Worm (Caenorhabditis elegans): ENCODE measurements around the gene tag-89.
"Not testable (repeated sequence)": the region's sequence is repeated elsewhere in the genome, so short reads cannot be mapped to it uniquely, and the experiment has no call there.

The tag-89 gene

ce11 chrIV:11416724-11417123 lies 22.4 kb downstream of the tag-89 start, which contains the start of gene F22B3.5:
F22B3.5 (minus strand) TSS chrIV:11416824.
- not testable (repeated sequence) for TF ChIP-seq egl-5, jun-1, fos-1 (tag; optimal IDR thresholded peaks at IDR 0.05)

ce11 chrIV:11421696-11422095 lies 27.4 kb downstream of the tag-89 start, which contains the start of gene F22B3.7:
F22B3.7 (minus strand) TSS chrIV:11421796.
- no peak for TF ChIP-seq tbx-2 (tag; optimal IDR thresholded peaks at IDR 0.05)
- TF ChIP-seq ceh-9 (tag; optimal IDR thresholded peaks at IDR 0.05), result no peak
- no peak for TF ChIP-seq zag-1 (tag; optimal IDR thresholded peaks at IDR 0.05)
- TF ChIP-seq ztf-4 (tag; optimal IDR thresholded peaks at IDR 0.05), result no peak
- no peak for TF ChIP-seq nfya-1 (tag; optimal IDR thresholded peaks at IDR 0.05; ENCODE audit: insufficient read depth)
- TF ChIP-seq mml-1 (tag; optimal IDR thresholded peaks at IDR 0.05), result no peak
- TF ChIP-seq nhr-43 (tag; optimal IDR thresholded peaks at IDR 0.05; ENCODE audit: poor library complexity, severe bottlenecking), result no peak
- TF ChIP-seq fkh-10 (GFP tag; optimal IDR thresholded peaks at IDR 0.05), result no peak
- TF ChIP-seq nhr-11 (tag; optimal IDR thresholded peaks at IDR 0.05), result no peak
- TF ChIP-seq nhr-76 (tag; optimal IDR thresholded peaks at IDR 0.05), result no peak
- no peak for TF ChIP-seq eor-1 (tag; optimal IDR thresholded peaks at IDR 0.05)
- TF ChIP-seq nhr-77 (tag; optimal IDR thresholded peaks at IDR 0.05), result no peak
- TF ChIP-seq daf-12 (tag; optimal IDR thresholded peaks at IDR 0.05), result no peak
- no peak for TF ChIP-seq skn-1 (tag; optimal IDR thresholded peaks at IDR 0.05)

- TF ChIP-seq ceh-82 (tag; optimal IDR thresholded peaks at IDR 0.05), result no peak
- no peak for TF ChIP-seq lsy-12 (tag; optimal IDR thresholded peaks at IDR 0.05)
- no peak for TF ChIP-seq R02D3.7 (tag; optimal IDR thresholded peaks at IDR 0.05)
- no peak for TF ChIP-seq pqm-1 (tag; optimal IDR thresholded peaks at IDR 0.05)
Measured at ce11 chrIV:11424830-11425229, 30.5 kb downstream of the tag-89 start, which contains the start of gene F22B3.8. F22B3.8 (minus strand) TSS chrIV:11424930.

ce11 chrIV:11425442-11425841 lies 31.1 kb downstream of the tag-89 start, which contains the start of gene kin-4:
kin-4 (plus strand) TSS chrIV:11425742.
- TF ChIP-seq nhr-76 (tag; optimal IDR thresholded peaks at IDR 0.05) (no peak), ceh-16 (tag; optimal IDR thresholded peaks at IDR 0.05) (no peak)

ce11 chrIV:11431448-11431847 lies 37.1 kb downstream of the tag-89 start:
- TF ChIP-seq nhr-77 (tag; optimal IDR thresholded peaks at IDR 0.05), result no peak
- no peak for TF ChIP-seq hmg-11 (tag; optimal IDR thresholded peaks at IDR 0.05)
- TF ChIP-seq elt-3 (tag; optimal IDR thresholded peaks at IDR 0.05), result no peak
- no peak for TF ChIP-seq ceh-9 (tag; optimal IDR thresholded peaks at IDR 0.05)
- no peak for TF ChIP-seq lsy-12 (tag; optimal IDR thresholded peaks at IDR 0.05)
- no peak for TF ChIP-seq egl-27 (tag; optimal IDR thresholded peaks at IDR 0.05)
- no peak for TF ChIP-seq lin-39 (tag; optimal IDR thresholded peaks at IDR 0.05)
- TF ChIP-seq egl-5 (tag; optimal IDR thresholded peaks at IDR 0.05), result no peak
- TF ChIP-seq pha-4 (tag; optimal IDR thresholded peaks at IDR 0.05), result no peak
- no peak for TF ChIP-seq ztf-4 (tag; optimal IDR thresholded peaks at IDR 0.05)
- TF ChIP-seq nhr-11 (tag; optimal IDR thresholded peaks at IDR 0.05), result no peak
- no peak for TF ChIP-seq pqm-1 (tag; optimal IDR thresholded peaks at IDR 0.05)
- no peak for TF ChIP-seq zag-1 (tag; optimal IDR thresholded peaks at IDR 0.05)
- TF ChIP-seq fkh-10 (GFP tag; optimal IDR thresholded peaks at IDR 0.05), result no peak
- TF ChIP-seq ceh-82 (tag; optimal IDR thresholded peaks at IDR 0.05), result no peak
- TF ChIP-seq nhr-23 (tag; optimal IDR thresholded peaks at IDR 0.05), result no peak
- TF ChIP-seq tbx-2 (tag; optimal IDR thresholded peaks at IDR 0.05), result no peak
- no peak for TF ChIP-seq nhr-237 (tag; optimal IDR thresholded peaks at IDR 0.05)
- no peak for TF ChIP-seq unc-39 (tag; optimal IDR thresholded peaks at IDR 0.05)
- TF ChIP-seq ama-1 (optimal IDR thresholded peaks at IDR 0.05), result no peak

- TF ChIP-seq nhr-77 (tag; optimal IDR thresholded peaks at IDR 0.05), result no peak
- peak; percentile 47 for TF ChIP-seq R02D3.7 (tag; optimal IDR thresholded peaks at IDR 0.05)
- peak; percentile 76 for TF ChIP-seq hmg-11 (tag; optimal IDR thresholded peaks at IDR 0.05)
- no peak for TF ChIP-seq unc-39 (tag; optimal IDR thresholded peaks at IDR 0.05)
- no peak for TF ChIP-seq ceh-9 (tag; optimal IDR thresholded peaks at IDR 0.05)
- TF ChIP-seq nhr-23 (tag; optimal IDR thresholded peaks at IDR 0.05), result peak; percentile 30
- TF ChIP-seq egl-27 (tag; optimal IDR thresholded peaks at IDR 0.05), result peak; percentile 27
- TF ChIP-seq snpc-4 (tag; optimal IDR thresholded peaks at IDR 0.05), result peak; percentile 58
- no peak for TF ChIP-seq ZK546.5 (tag; optimal IDR thresholded peaks at IDR 0.05)
- no peak for TF ChIP-seq elt-3 (tag; optimal IDR thresholded peaks at IDR 0.05)
- TF ChIP-seq mdl-1 (tag; optimal IDR thresholded peaks at IDR 0.05), result no peak
- peak; percentile 23 for TF ChIP-seq nhr-25 (tag; optimal IDR thresholded peaks at IDR 0.05)
- TF ChIP-seq tbx-2 (tag; optimal IDR thresholded peaks at IDR 0.05), result peak; percentile 41
- TF ChIP-seq elt-2 (tag; optimal IDR thresholded peaks at IDR 0.05), result peak; percentile 24
- peak; percentile 13 for TF ChIP-seq fkh-10 (GFP tag; optimal IDR thresholded peaks at IDR 0.05)
- TF ChIP-seq daf-12 (tag; optimal IDR thresholded peaks at IDR 0.05), result no peak
- no peak for TF ChIP-seq ztf-4 (tag; optimal IDR thresholded peaks at IDR 0.05)
- TF ChIP-seq pha-4 (tag; optimal IDR thresholded peaks at IDR 0.05), result peak; percentile 89
- no peak for TF ChIP-seq ztf-11 (tag; optimal IDR thresholded peaks at IDR 0.05)
- TF ChIP-seq lin-15B (tag; optimal IDR thresholded peaks at IDR 0.05), result peak; percentile 69
- no peak for TF ChIP-seq nhr-11 (tag; optimal IDR thresholded peaks at IDR 0.05)
- peak; percentile 64 for TF ChIP-seq ceh-28 (tag; optimal IDR thresholded peaks at IDR 0.05)
- TF ChIP-seq jun-1 (tag; optimal IDR thresholded peaks at IDR 0.05), result peak; percentile 25
- TF ChIP-seq sea-2 (GFP tag; optimal IDR thresholded peaks at IDR 0.05), result no peak
- no peak for TF ChIP-seq nhr-237 (tag; optimal IDR thresholded peaks at IDR 0.05)
- TF ChIP-seq lin-39 (tag; optimal IDR thresholded peaks at IDR 0.05), result peak; percentile 54
Measured at ce11 chrIV:11433709-11434108, 39.4 kb downstream of the tag-89 start.

Measured in whole organism, L3 larva.